Fruit fly (Drosophila melanogaster) whole organism, embryonic: ENCODE measurements around the gene CG43707.

Experiments
- ATbp ChIP-seq: fragments of 200-800 bp; sonication (Bioruptor generic); optimal IDR thresholded peaks from 2 replicates; lab custom pipeline; 2017; ENCODE audit warnings: missing biosample characterization, mild to moderate bottlenecking, missing genetic modification characterization, missing genetic modification reagents
- Atf-2 ChIP-seq: fragments of 200-800 bp; sonication (Bioruptor generic); optimal IDR thresholded peaks from 2 replicates; lab custom pipeline; 2016; ENCODE audit warnings: missing biosample characterization, missing genetic modification characterization
- CG1024 ChIP-seq: fragments of 200-800 bp; sonication (Bioruptor generic); IDR thresholded peaks from 2 replicates; pipeline ENCODE4 v1.3.6; 2022; ENCODE audit warnings: missing biosample characterization, missing genetic modification characterization
- CG10431 ChIP-seq: fragments of 200-800 bp; sonication (Bioruptor generic); optimal IDR thresholded peaks from 3 replicates; lab custom pipeline; 2018; ENCODE audit warnings: missing biosample characterization, mild to moderate bottlenecking, missing genetic modification characterization
- CG10462 ChIP-seq: fragments of 200-800 bp; sonication (Bioruptor generic); optimal IDR thresholded peaks from 2 replicates; lab custom pipeline; 2016; ENCODE audit warnings: missing biosample characterization, missing genetic modification characterization
- CG12299 ChIP-seq: fragments of 200-800 bp; sonication (Bioruptor generic); optimal IDR thresholded peaks from 2 replicates; lab custom pipeline; 2018; ENCODE audit warnings: missing biosample characterization, mild to moderate bottlenecking, missing genetic modification characterization
- CG1529 ChIP-seq: fragments of 200-800 bp; sonication (Bioruptor generic); optimal IDR thresholded peaks from 3 replicates; lab custom pipeline; 2018; ENCODE audit warnings: missing biosample characterization, missing genetic modification characterization
- CG15514 ChIP-seq: fragments of 200-800 bp; sonication (Bioruptor generic); optimal IDR thresholded peaks from 3 replicates; lab custom pipeline; 2017; ENCODE audit warnings: missing biosample characterization, missing genetic modification characterization, mild to moderate bottlenecking, moderate library complexity, missing genetic modification reagents
- CG17802 ChIP-seq: fragments of 200-800 bp; sonication (Bioruptor generic); optimal IDR thresholded peaks from 2 replicates; lab custom pipeline; 2018; ENCODE audit warnings: missing biosample characterization, mild to moderate bottlenecking, missing genetic modification characterization, moderate library complexity
- CG17912 ChIP-seq: fragments of 200-800 bp; sonication (Bioruptor generic); optimal IDR thresholded peaks from 2 replicates; lab custom pipeline; 2018; ENCODE audit warnings: missing biosample characterization, mild to moderate bottlenecking, missing genetic modification characterization
- CG18011 ChIP-seq: fragments of 200-800 bp; sonication (Bioruptor generic); optimal IDR thresholded peaks from 2 replicates; lab custom pipeline; 2017; ENCODE audit warnings: missing biosample characterization, missing genetic modification characterization, mild to moderate bottlenecking, moderate library complexity, missing genotype
- CG18262 ChIP-seq: fragments of 200-800 bp; optimal IDR thresholded peaks from 3 replicates; lab custom pipeline; 2019; ENCODE audit warnings: missing biosample characterization, mild to moderate bottlenecking, missing genetic modification characterization, moderate library complexity
- CG2116 ChIP-seq: fragments of 200-800 bp; sonication (Bioruptor generic); optimal IDR thresholded peaks from 3 replicates; lab custom pipeline; 2018; ENCODE audit warnings: missing biosample characterization, mild to moderate bottlenecking, missing genetic modification characterization
- CG2129 ChIP-seq: fragments of 200-800 bp; sonication (Bioruptor generic); IDR thresholded peaks from 2 replicates; pipeline ENCODE4 v1.3.6; 2022; ENCODE audit warnings: missing biosample characterization, missing genetic modification characterization; ENCODE audit not compliant: partially characterized antibody
- CG2678 ChIP-seq: fragments of 200-800 bp; sonication (Bioruptor generic); optimal IDR thresholded peaks from 3 replicates; lab custom pipeline; 2019; ENCODE audit warnings: missing biosample characterization, mild to moderate bottlenecking, missing genetic modification characterization, moderate library complexity
- CG3065 ChIP-seq: fragments of 200-800 bp; sonication (Bioruptor generic); optimal IDR thresholded peaks from 2 replicates; lab custom pipeline; 2016; ENCODE audit warnings: missing biosample characterization, missing genetic modification characterization
- CG3838 ChIP-seq: fragments of 200-800 bp; sonication (Bioruptor generic); optimal IDR thresholded peaks from 3 replicates; lab custom pipeline; 2016; ENCODE audit warnings: missing biosample characterization, missing genetic modification characterization
- CG5180 ChIP-seq: fragments of 200-800 bp; sonication (Bioruptor generic); optimal IDR thresholded peaks from 3 replicates; lab custom pipeline; 2017; ENCODE audit warnings: missing biosample characterization, missing genetic modification characterization, mild to moderate bottlenecking, moderate library complexity, missing genetic modification reagents
- CG6175 ChIP-seq: fragments of 200-800 bp; sonication (Bioruptor generic); IDR thresholded peaks from 3 replicates; pipeline ENCODE4 v1.3.6; 2022; ENCODE audit warnings: missing biosample characterization, missing genetic modification characterization
- CG6813 ChIP-seq: fragments of 200-800 bp; sonication (Bioruptor generic); optimal IDR thresholded peaks from 2 replicates; lab custom pipeline; 2017; ENCODE audit warnings: missing biosample characterization, missing genetic modification characterization, mild to moderate bottlenecking, moderate library complexity, missing genetic modification reagents
- CG7271 ChIP-seq: fragments of 200-800 bp; sonication (Bioruptor generic); optimal IDR thresholded peaks from 2 replicates; lab custom pipeline; 2018; ENCODE audit warnings: missing biosample characterization, mild to moderate bottlenecking, missing genetic modification characterization, moderate library complexity
- CG8924 ChIP-seq: fragments of 200-800 bp; optimal IDR thresholded peaks from 3 replicates; lab custom pipeline; 2019; ENCODE audit warnings: missing biosample characterization, mild to moderate bottlenecking, missing genetic modification characterization, moderate library complexity
- CG9817 ChIP-seq: fragments of 200-800 bp; sonication (Bioruptor generic); optimal IDR thresholded peaks from 2 replicates; lab custom pipeline; 2018; ENCODE audit warnings: missing biosample characterization, mild to moderate bottlenecking, missing genetic modification characterization, moderate library complexity
- CHES-1-like ChIP-seq: fragments of 200-800 bp; sonication (Bioruptor generic); optimal IDR thresholded peaks from 2 replicates; lab custom pipeline; 2016; ENCODE audit warnings: missing biosample characterization, missing genetic modification characterization
- CTCF ChIP-seq: fragments of 200-800 bp; sonication (Bioruptor generic); optimal IDR thresholded peaks from 2 replicates; lab custom pipeline; 2017; ENCODE audit warnings: missing biosample characterization, mild to moderate bottlenecking, missing genetic modification characterization, moderate library complexity
- Dbx ChIP-seq: fragments of 200-800 bp; sonication (Bioruptor generic); IDR thresholded peaks from 3 replicates; pipeline ENCODE4 v1.3.6; 2022; ENCODE audit warnings: missing biosample characterization, missing genetic modification characterization
- Dll ChIP-seq: fragments of 200-800 bp; sonication (Bioruptor generic); IDR thresholded peaks from 4 replicates; pipeline ENCODE4 v1.3.6; 2022; ENCODE audit warnings: missing biosample characterization, missing genetic modification characterization; ENCODE audit not compliant: partially characterized antibody
- Fer3 ChIP-seq: fragments of 200-800 bp; sonication (Bioruptor generic); optimal IDR thresholded peaks from 2 replicates; lab custom pipeline; 2018; ENCODE audit warnings: missing biosample characterization, mild to moderate bottlenecking, missing genetic modification characterization, moderate library complexity
- Gug ChIP-seq: fragments of 200-800 bp; sonication (Bioruptor generic); IDR thresholded peaks from 4 replicates; pipeline ENCODE4 v1.3.6; 2022; ENCODE audit warnings: missing biosample characterization, missing genetic modification characterization
- Hr3 ChIP-seq: fragments of 200-800 bp; sonication (Bioruptor generic); optimal IDR thresholded peaks from 3 replicates; lab custom pipeline; 2016; ENCODE audit warnings: missing biosample characterization, missing genetic modification characterization
- Neu2 ChIP-seq: fragments of 200-800 bp; sonication (Bioruptor generic); optimal IDR thresholded peaks from 3 replicates; lab custom pipeline; 2016; ENCODE audit warnings: missing biosample characterization, missing genetic modification characterization, borderline replicate concordance
- Ravus ChIP-seq: fragments of 200-800 bp; sonication (Bioruptor generic); IDR thresholded peaks from 2 replicates; pipeline ENCODE4 v1.3.6; 2022; ENCODE audit warnings: missing biosample characterization, missing genetic modification characterization
- Sox102F ChIP-seq: fragments of 200-800 bp; sonication (Bioruptor generic); optimal IDR thresholded peaks from 2 replicates; lab custom pipeline; 2018; ENCODE audit warnings: missing biosample characterization, mild to moderate bottlenecking, missing genetic modification characterization, moderate library complexity
- Ssrp ChIP-seq: fragments of 200-800 bp; sonication (Bioruptor generic); optimal IDR thresholded peaks from 2 replicates; lab custom pipeline; 2018; ENCODE audit warnings: missing biosample characterization, mild to moderate bottlenecking, missing genetic modification characterization, moderate library complexity
- aop ChIP-seq: fragments of 200-800 bp; sonication (Bioruptor generic); IDR thresholded peaks from 2 replicates; pipeline ENCODE4 v1.3.6; 2022; ENCODE audit warnings: missing biosample characterization, missing genetic modification characterization
- chn ChIP-seq: fragments of 200-800 bp; sonication (Bioruptor generic); optimal IDR thresholded peaks from 2 replicates; lab custom pipeline; 2016; ENCODE audit warnings: missing biosample characterization, missing genetic modification characterization
- ci ChIP-seq: fragments of 200-800 bp; sonication (Bioruptor generic); IDR thresholded peaks from 3 replicates; pipeline ENCODE4 v1.3.6; 2022; ENCODE audit warnings: missing biosample characterization, missing genetic modification characterization
- dati ChIP-seq: fragments of 200-800 bp; sonication (Bioruptor generic); IDR thresholded peaks from 2 replicates; pipeline ENCODE4 v1.3.6; 2022; ENCODE audit warnings: missing biosample characterization, missing genetic modification characterization
- eve ChIP-seq, 2 experiments: fragments of >200 bp; optimal IDR thresholded peaks; 2 replicates each; lab custom pipeline; 2017; ENCODE audit warnings: missing biosample characterization in 2 of 2, missing genetic modification characterization in 2 of 2
- nmo ChIP-seq: fragments of 200-800 bp; sonication (Bioruptor generic); optimal IDR thresholded peaks from 2 replicates; lab custom pipeline; 2018; ENCODE audit warnings: missing biosample characterization, mild to moderate bottlenecking, missing genetic modification characterization, moderate library complexity
- odd ChIP-seq: fragments of 200-800 bp; sonication (Bioruptor generic); optimal IDR thresholded peaks from 2 replicates; lab custom pipeline; 2017; ENCODE audit warnings: missing biosample characterization, mild to moderate bottlenecking, missing genetic modification characterization
- onecut ChIP-seq: fragments of 200-800 bp; sonication (Bioruptor generic); IDR thresholded peaks from 2 replicates; pipeline ENCODE4 v1.3.6; 2022; ENCODE audit warnings: missing biosample characterization, missing genetic modification characterization
- psq ChIP-seq: fragments of 200-800 bp; sonication (Bioruptor generic); optimal IDR thresholded peaks from 2 replicates; lab custom pipeline; 2017; ENCODE audit warnings: missing biosample characterization, missing genetic modification characterization
- row ChIP-seq: fragments of 200-800 bp; sonication (Bioruptor generic); IDR thresholded peaks from 3 replicates; pipeline ENCODE4 v1.3.6; 2022; ENCODE audit warnings: missing biosample characterization, missing genetic modification characterization
- sna ChIP-seq: fragments of 200-800 bp; sonication (Bioruptor generic); IDR thresholded peaks from 2 replicates; pipeline ENCODE4 v1.3.6; 2022; ENCODE audit warnings: missing biosample characterization, missing genetic modification characterization; ENCODE audit not compliant: partially characterized antibody
- stc ChIP-seq: fragments of 200-800 bp; sonication (Bioruptor generic); IDR thresholded peaks from 2 replicates; pipeline ENCODE4 v1.3.6; 2022; ENCODE audit warnings: missing biosample characterization, missing genetic modification characterization
- tio ChIP-seq: fragments of 200-800 bp; sonication (Bioruptor generic); optimal IDR thresholded peaks from 2 replicates; lab custom pipeline; 2017; ENCODE audit warnings: missing biosample characterization, missing genetic modification characterization, inconsistent platforms
- ttk ChIP-seq: fragments of 200-800 bp; sonication (Bioruptor generic); IDR thresholded peaks from 2 replicates; pipeline ENCODE4 v2.1.2; 2022; ENCODE audit warnings: missing biosample characterization, missing genetic modification characterization
- tx ChIP-seq: fragments of 200-800 bp; sonication (Bioruptor generic); optimal IDR thresholded peaks from 2 replicates; lab custom pipeline; 2016; ENCODE audit warnings: missing biosample characterization, missing genetic modification characterization

CG43707 gene

DNA sequence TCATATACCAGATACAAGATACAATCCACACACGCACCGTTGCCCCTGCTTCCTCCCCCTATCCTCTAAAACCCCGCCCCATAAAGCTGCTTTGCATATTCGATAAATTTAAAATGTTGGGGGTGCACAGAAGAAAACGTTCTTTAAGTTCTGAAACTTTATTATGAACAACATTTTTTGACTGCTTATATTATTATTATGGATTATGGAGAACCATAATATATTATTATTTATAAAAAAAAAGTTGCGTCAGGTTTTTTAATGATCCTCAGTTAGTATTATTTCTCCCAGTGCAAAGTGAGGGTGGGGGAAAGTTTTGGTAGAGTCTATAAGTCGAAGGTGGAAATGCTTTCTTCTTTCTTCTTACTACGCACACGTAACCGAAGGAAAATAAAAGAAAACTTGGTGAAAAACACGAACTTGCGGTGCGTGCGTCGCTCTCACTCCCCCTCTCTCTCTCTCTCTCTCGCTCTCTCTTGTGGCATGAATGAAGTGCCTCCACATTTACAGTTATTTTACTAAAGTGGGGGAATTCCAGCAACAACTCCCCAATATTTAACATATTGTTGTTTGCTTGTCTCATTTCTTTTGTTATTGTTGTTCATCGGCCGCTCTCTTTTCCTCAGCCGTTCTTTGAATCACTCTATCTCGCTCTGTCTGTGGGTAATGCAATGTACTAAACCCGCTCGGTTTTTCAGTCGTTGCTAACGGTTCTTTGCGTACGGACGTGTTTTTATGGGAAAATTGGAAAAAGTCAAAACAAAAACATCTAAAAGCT lies 32.4 kb downstream of the CG43707 start (continued):
- TF ChIP-seq odd (peak; percentile 24), Hr3 (peak; percentile 84), Fer3 (tag; lab: Kevin White, UChicago) (peak; percentile 59), CG1024 (GFP tag; lab: Robert Waterston, UW) (peak; percentile 72), ttk (GFP tag; lab: Robert Waterston, UW) (peak; percentile 83), CG18011 (GFP tag; lab: Kevin White, UChicago) (no peak), CG17912 (no peak), CG15514 (GFP tag; lab: Kevin White, UChicago) (no peak), ATbp (GFP tag; lab: Kevin White, UChicago) (peak; percentile 94), aop (GFP tag; lab: Robert Waterston, UW) (no peak), CG12299 (peak; percentile 40), Neu2 (GFP tag; lab: Kevin White, UChicago) (no peak), Dll (no peak), tx (GFP tag; lab: Kevin White, UChicago) (no peak), dati (GFP tag; lab: Robert Waterston, UW) (peak; percentile 38; the same call in 1 of the 2 replicates), CG17802 (peak; percentile 59), CG2116 (GFP tag; lab: Kevin White, UChicago) (peak; percentile 26), CG3065 (GFP tag; lab: Kevin White, UChicago) (peak; percentile 51), CG10431 (GFP tag; lab: Kevin White, UChicago) (peak; percentile 82), CG8924 (peak; percentile 91), CG7271 (peak; percentile 32), Sox102F (peak; percentile 96), sna (no peak), CG6175 (GFP tag; lab: Robert Waterston, UW) (no peak), CG10462 (peak; percentile 25), chn (GFP tag; lab: Kevin White, UChicago) (no peak), CG2129 (GFP tag; lab: Robert Waterston, UW) (no peak), stc (GFP tag; lab: Robert Waterston, UW) (peak; percentile 76), Atf-2 (no peak), CG1529 (GFP tag; lab: Kevin White, UChicago) (peak; percentile 91), nmo (GFP tag; lab: Kevin White, UChicago) (peak; percentile 92), eve (GFP tag; optimal IDR thresholded peaks at IDR 0.05; lab: Kevin White, UChicago) (peak in 1 of 2 experiments; percentile 17), CTCF (GFP tag; lab: Kevin White, UChicago) (peak; percentile 46), ci (GFP tag; lab: Robert Waterston, UW) (peak; percentile 93), onecut (GFP tag; lab: Robert Waterston, UW) (peak; percentile 73), CG6813 (GFP tag; lab: Kevin White, UChicago) (peak; percentile 51), CHES-1-like (GFP tag; lab: Kevin White, UChicago) (no peak), Ravus (GFP tag; lab: Robert Waterston, UW) (no peak; the same call in 1 of the 2 replicates), CG18262 (tag; lab: Kevin White, UChicago) (peak; percentile 94), row (GFP tag; lab: Robert Waterston, UW) (peak; percentile 84), CG3838 (GFP tag; lab: Kevin White, UChicago) (no peak), tio (GFP tag; lab: Kevin White, UChicago) (peak; percentile 66), Dbx (GFP tag; lab: Robert Waterston, UW) (no peak), CG2678 (tag; lab: Kevin White, UChicago) (peak; percentile 89), CG5180 (GFP tag; lab: Kevin White, UChicago) (peak; percentile 43), psq (no peak), Ssrp (tag; lab: Kevin White, UChicago) (peak; percentile 87), CG9817 (tag; lab: Kevin White, UChicago) (peak; percentile 39), Gug (GFP tag; lab: Robert Waterston, UW) (peak; percentile 67; the same call in 3 of the 4 replicates)
